Worm (Caenorhabditis elegans) whole organism, midembryonic: ENCODE measurements around the gene kqt-3.

Experiments used
- T22C8.4 ChIP-seq: fragments of 200-800 bp; sonication (Bioruptor generic); IDR thresholded peaks from 2 replicates; pipeline ENCODE4 v1.3.6; 2022; ENCODE audit warnings: missing genetic modification characterization, missing compliant biosample characterization
- cog-1 ChIP-seq: sonication (generic microtip); optimal IDR thresholded peaks from 2 replicates; lab custom pipeline; 2016; ENCODE audit warnings: missing genetic modification characterization, missing compliant biosample characterization
- flt-1 ChIP-seq: fragments of 200-800 bp; sonication (Bioruptor generic); IDR thresholded peaks from 2 replicates; pipeline ENCODE4 v1.3.6; 2022; ENCODE audit warnings: missing genetic modification characterization, missing compliant biosample characterization
- klf-2 ChIP-seq: fragments of 200-800 bp; sonication (Bioruptor generic); conservative IDR thresholded peaks from 2 replicates; pipeline ENCODE4 v1.3.6; 2022; ENCODE audit warnings: missing genetic modification reagents, missing genetic modification characterization, missing compliant biosample characterization
- med-1 ChIP-seq: sonication (generic microtip); optimal IDR thresholded peaks from 2 replicates; lab custom pipeline; 2017; ENCODE audit warnings: missing genetic modification characterization, mild to moderate bottlenecking, missing compliant biosample characterization, antibody characterized with exemption, missing genetic modification reagents; ENCODE audit not compliant: insufficient read depth
- ref-1 ChIP-seq: fragments of 200-800 bp; sonication (Bioruptor generic); conservative IDR thresholded peaks from 2 replicates; pipeline ENCODE4 v1.3.6; 2022; ENCODE audit warnings: missing genetic modification reagents, missing genetic modification characterization, missing compliant biosample characterization
- tab-1 ChIP-seq: fragments of 200-800 bp; sonication (Bioruptor generic); IDR thresholded peaks from 2 replicates; pipeline ENCODE4 v1.3.6; 2022; ENCODE audit warnings: missing genetic modification characterization, missing compliant biosample characterization
- ztf-23 ChIP-seq: fragments of 200-800 bp; sonication (Bioruptor generic); IDR thresholded peaks from 2 replicates; pipeline ENCODE4 v1.3.6; 2022; ENCODE audit warnings: missing genetic modification reagents, missing genetic modification characterization, missing compliant biosample characterization
- ztf-29 ChIP-seq: fragments of 200-800 bp; sonication (Bioruptor generic); IDR thresholded peaks from 2 replicates; pipeline ENCODE4 v1.3.6; 2022; ENCODE audit warnings: missing genetic modification reagents, missing genetic modification characterization, missing compliant biosample characterization

DNA sequence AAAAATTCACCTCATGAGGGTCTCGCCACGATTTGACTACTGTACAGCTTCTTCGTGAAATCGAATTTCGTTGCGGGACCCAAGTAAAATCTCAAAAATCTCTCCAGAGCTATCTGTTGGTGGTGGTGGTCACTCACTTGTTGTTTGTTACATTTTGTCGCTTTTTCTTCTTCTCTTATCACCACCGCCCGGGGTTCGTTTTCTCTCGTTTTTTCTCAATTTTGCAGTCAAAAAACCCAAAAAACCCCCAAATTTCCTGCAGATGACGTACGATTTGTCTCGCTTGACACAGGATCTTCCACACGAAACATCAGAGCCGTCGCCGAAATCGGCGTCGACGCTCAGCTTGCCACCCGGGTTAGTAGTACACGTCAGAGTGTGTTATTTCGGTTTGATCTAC, 40.0 kb downstream of the kqt-3 start, which contains the start of gene R06B9.5:
- TF ChIP-seq med-1 (GFP tag; lab: Kevin White, UChicago) (no peak), tab-1 (GFP tag; lab: Robert Waterston, UW) (no peak), flt-1 (GFP tag; lab: Robert Waterston, UW) (no peak), ztf-23 (GFP tag; lab: Robert Waterston, UW) (no peak), cog-1 (tag; lab: Kevin White, UChicago) (no peak), T22C8.4 (GFP tag; lab: Robert Waterston, UW) (no peak), ref-1 (GFP tag; lab: Robert Waterston, UW) (no peak), ztf-29 (no peak), klf-2 (GFP tag; lab: Robert Waterston, UW) (no peak)
